Worm (Caenorhabditis elegans) whole organism, L4/young adult: Measurements from ENCODE around the gene F49E12.8.

ENCODE experiments used
- W03F9.2 ChIP-seq: fragments of 150-350 bp; optimal IDR thresholded peaks from 2 replicates; lab custom pipeline; 2014; ENCODE audit warnings: missing biosample characterization, missing genetic modification characterization
- dao-5 ChIP-seq: sonication (generic microtip); optimal IDR thresholded peaks from 2 replicates; lab custom pipeline; 2016; ENCODE audit warnings: missing genotype, missing genetic modification characterization, moderate library complexity, missing compliant biosample characterization
- him-1 ChIP-seq: sonication (generic microtip); optimal IDR thresholded peaks from 2 replicates; lab custom pipeline; 2016; ENCODE audit warnings: missing genotype, missing genetic modification reagents, missing genetic modification characterization, missing compliant biosample characterization

The F49E12.8 gene

ce11 chrII:8360453-8360852, 33.7 kb downstream of the F49E12.8 start, which contains the start of gene M195.2:
Gene M195.2 (plus strand): TSS chrII:8360753.
- no peak for TF ChIP-seq him-1
- TF ChIP-seq W03F9.2 (tag; lab: Kevin White, UChicago), result no peak
- no peak for TF ChIP-seq dao-5

ce11 chrII:8359350-8359749, 34.8 kb downstream of the F49E12.8 start, which contains the start of gene col-77:
Gene col-77 (minus strand): TSS chrII:8359381.
- no peak for TF ChIP-seq W03F9.2 (tag; lab: Kevin White, UChicago)
- no peak for TF ChIP-seq him-1
- TF ChIP-seq dao-5, result no peak

ce11 chrII:8358466-8358865, 35.6 kb downstream of the F49E12.8 start:
- no peak for TF ChIP-seq dao-5
- TF ChIP-seq W03F9.2 (tag; lab: Kevin White, UChicago), result no peak
- TF ChIP-seq him-1, result no peak

DNA sequence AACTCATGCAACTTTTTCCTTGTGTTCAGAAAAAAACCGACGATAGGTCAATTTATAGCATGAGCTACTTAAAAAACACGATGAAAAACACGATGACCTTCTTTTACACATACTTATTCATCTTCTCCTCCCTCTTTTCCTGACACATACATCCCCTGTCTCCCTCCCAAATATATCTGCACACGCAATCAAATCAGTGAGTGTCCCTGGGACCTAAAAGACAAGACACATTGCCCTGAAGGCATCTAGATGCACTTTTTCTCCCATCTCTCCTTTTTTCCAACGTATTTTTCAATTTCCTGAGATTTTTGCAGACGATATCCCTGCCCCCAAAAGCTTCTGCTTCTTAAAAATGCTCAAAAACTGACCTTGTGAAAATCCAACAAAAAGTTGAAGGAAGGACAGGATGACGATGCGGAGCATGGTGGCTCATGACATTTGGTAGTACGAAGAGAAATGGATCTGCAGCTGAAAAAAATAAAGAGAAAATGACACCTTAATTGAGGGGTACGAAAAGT, 39.8 kb downstream of the F49E12.8 start, which contains the start of gene C26D10.6:
Gene C26D10.6 (minus strand): TSS at position 468 of the 518 bp plus-strand sequence.
- TF ChIP-seq dao-5, result no peak
- TF ChIP-seq W03F9.2 (tag; lab: Kevin White, UChicago), result no peak
- TF ChIP-seq him-1, result no peak

DNA sequence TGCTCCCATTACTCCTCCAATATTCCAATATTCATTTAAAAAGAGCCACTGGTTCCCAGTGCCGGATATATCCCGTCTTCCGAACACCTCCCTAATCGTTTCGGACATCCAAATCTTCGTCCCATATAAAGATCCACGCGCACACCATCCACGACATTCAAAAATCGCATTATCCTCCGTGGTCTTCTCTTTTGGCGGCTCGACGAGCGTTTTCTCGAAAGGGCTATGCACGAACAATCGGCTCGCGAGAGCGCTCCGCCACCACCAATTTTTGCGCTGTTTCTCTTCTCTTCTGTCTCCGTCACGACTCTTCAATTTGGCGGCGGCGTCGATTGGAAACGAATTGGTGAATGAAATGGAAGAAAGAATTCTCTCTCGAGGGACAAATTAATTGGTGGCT, 40.8 kb downstream of the F49E12.8 start:
- TF ChIP-seq W03F9.2 (tag; lab: Kevin White, UChicago), result no peak
- TF ChIP-seq dao-5, result no peak
- no peak for TF ChIP-seq him-1

ce11 chrII:8346384-8346783, 47.7 kb downstream of the F49E12.8 start, which contains the start of gene eff-1:
Gene eff-1 (plus strand): TSS chrII:8346684.
- no peak for TF ChIP-seq W03F9.2 (tag; lab: Kevin White, UChicago)
- no peak for TF ChIP-seq him-1
- no peak for TF ChIP-seq dao-5

ce11 chrII:8345613-8346012, 48.5 kb downstream of the F49E12.8 start:
- TF ChIP-seq dao-5 (no peak), him-1 (no peak), W03F9.2 (tag; lab: Kevin White, UChicago) (no peak)

- TF ChIP-seq dao-5 (no peak), him-1 (no peak), W03F9.2 (tag; lab: Kevin White, UChicago) (no peak)
Measured at ce11 chrII:8344803-8345202, 49.3 kb downstream of the F49E12.8 start.
